Worm (Caenorhabditis elegans) whole organism, dauer: ENCODE measurements around the gene M7.12.

Experiments used
- unc-62 ChIP-seq: sonication (generic microtip); optimal IDR thresholded peaks from 2 replicates; lab custom pipeline; 2017; ENCODE audit warnings: missing biosample characterization, missing genetic modification reagents, missing genetic modification characterization

Gene M7.12

ce11 chrIV:11068314-11068713 is 29.5 kb downstream of the M7.12 start:
- TF ChIP-seq unc-62 (GFP tag; lab: Kevin White, UChicago), result no peak

DNA sequence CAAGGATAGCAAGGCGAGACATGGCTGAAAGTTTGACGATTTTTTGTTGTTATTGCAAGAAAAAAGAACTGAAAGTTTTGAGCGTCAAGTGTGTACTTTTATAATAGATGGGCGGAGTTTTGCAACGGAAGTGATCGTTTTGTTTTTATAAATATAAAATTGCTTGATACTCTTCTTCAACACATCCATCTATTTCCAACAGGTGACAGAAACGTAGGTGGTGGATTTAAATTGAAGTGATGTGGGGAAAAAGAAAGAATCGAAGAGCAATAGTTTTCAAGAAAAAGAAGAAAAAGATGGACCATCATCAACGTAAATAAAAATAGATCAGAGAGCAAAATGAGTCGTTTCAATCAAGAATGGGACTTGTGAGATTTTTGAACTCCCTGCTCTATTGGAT is 30.8 kb downstream of the M7.12 start, which contains the start of gene ttr-17:
ttr-17 (minus strand) TSS at position 24 of the 400 bp plus-strand sequence.
- TF ChIP-seq unc-62 (GFP tag; lab: Kevin White, UChicago), result no peak

DNA sequence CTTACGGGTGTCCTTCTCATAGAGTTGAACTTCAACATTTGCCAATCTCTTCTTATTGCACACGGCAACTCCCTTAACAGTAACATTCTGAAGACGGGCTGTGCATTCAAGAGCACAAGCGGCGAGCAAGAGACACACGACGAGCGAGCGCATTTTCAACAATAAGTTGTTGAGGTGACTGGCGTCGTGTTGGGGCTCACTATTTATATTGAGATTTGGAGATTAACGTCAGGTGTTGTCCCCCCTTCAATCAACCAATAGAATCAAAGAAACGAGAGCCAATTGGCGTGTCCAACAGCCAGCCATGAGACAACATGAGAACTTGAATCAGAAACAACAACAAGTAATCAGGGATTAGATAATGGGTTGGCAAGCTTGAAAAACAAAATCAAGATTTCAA is 33.8 kb downstream of the M7.12 start, which contains the start of gene ttr-16:
ttr-16 (minus strand) TSS at position 176 of the 400 bp plus-strand sequence.
- TF ChIP-seq unc-62 (GFP tag; lab: Kevin White, UChicago), result no peak

DNA sequence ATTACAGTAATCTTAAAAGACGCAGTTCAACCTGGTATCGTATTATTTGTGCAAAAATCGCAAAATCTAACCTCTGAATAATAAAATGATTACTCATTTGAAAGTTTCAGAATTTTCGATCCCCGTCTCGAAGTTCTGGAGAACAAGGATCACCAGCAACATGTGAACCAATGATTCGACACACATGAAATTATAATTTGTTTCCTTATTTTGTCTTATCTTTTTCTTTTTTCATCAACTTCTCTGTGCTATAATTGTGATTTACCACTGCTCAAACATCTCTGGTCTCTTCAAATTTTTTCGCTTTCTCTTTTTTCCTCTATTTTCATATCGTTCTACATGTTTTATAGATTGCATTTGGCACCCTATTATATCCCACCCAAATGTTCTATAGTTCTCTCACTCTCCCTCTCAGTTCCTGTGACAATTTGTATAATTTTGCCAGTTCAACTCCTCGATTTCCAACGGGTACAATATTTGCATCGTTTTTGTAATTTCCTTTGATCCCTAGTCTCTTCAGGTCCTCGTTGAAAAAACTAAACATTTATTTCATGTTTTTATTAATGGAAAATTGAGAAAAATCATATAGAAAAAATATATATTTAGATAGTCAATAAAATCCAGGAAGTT is 34.7 kb downstream of the M7.12 start:
- no peak for TF ChIP-seq unc-62 (GFP tag; lab: Kevin White, UChicago)

ce11 chrIV:11053652-11054317 is 44.0 kb downstream of the M7.12 start, which contains the start of the genes F36H1.12 and lin-3:
Gene F36H1.12 (minus strand): TSS chrIV:11053702.
Gene lin-3 (plus strand): TSS chrIV:11054308.
- TF ChIP-seq unc-62 (GFP tag; lab: Kevin White, UChicago), result no peak

DNA sequence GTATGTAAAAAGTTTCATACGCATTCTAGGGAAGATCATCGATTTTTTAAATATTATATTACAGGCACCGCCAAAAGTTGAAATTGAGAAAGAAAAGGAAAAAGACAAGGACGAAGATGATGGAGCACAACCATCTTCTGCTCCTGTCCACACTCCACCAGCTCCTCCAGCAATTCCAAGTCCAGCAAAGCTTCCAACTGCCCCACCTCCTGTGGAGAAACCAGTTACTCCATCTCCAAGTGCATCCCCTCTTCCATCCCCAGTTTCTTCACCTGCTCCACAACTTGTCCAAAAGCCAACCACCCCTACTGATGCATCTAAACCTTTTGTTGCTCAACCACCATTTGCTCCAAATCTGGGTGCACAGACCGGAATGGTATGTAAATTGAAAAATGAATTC is 45.8 kb downstream of the M7.12 start:
- TF ChIP-seq unc-62 (GFP tag; lab: Kevin White, UChicago), result no peak

- TF ChIP-seq unc-62 (GFP tag; lab: Kevin White, UChicago), result no peak
These were observed 48.0 kb downstream of the M7.12 start, which contains the start of gene F36H1.3 for ce11 chrIV:11049806-11050205. Gene F36H1.3 (plus strand): TSS chrIV:11050128.

DNA sequence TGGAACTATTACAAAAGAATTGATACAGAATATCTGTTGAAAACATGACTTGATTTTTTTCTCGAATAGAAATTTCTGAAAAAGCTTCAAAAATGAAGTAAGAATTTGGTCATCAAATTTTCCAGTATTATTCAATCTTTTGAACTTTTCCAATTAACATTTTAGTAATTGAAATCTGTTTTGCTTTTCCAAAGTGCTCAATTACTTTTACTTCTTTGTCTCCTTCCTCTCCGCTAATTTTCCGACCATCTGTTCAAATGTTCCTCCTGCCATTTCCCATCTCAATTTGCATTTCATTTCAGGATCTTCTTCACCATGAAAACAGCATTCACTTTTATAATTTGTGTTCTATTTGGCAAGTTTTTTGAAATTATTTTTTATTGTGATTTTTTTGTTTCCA is 48.9 kb downstream of the M7.12 start, which contains the start of gene F36H1.11:
F36H1.11 (plus strand) TSS at position 301 of the 400 bp plus-strand sequence.
- no peak for TF ChIP-seq unc-62 (GFP tag; lab: Kevin White, UChicago)
